Worm (Caenorhabditis elegans): ENCODE measurements around the gene srlf-7.

ce11 chrIV:7205969-7206368 lies 16.9 kb downstream of the srlf-7 start, which contains the start of gene kcc-1:
- no peak for TF ChIP-seq ztf-23 (GFP tag; IDR thresholded peaks at IDR 0.05)
- TF ChIP-seq tab-1 (GFP tag; IDR thresholded peaks at IDR 0.05) = no peak

Data from whole organism, midembryonic.